Fruit fly (Drosophila melanogaster): ENCODE data around the gene CG11267.

DNA sequence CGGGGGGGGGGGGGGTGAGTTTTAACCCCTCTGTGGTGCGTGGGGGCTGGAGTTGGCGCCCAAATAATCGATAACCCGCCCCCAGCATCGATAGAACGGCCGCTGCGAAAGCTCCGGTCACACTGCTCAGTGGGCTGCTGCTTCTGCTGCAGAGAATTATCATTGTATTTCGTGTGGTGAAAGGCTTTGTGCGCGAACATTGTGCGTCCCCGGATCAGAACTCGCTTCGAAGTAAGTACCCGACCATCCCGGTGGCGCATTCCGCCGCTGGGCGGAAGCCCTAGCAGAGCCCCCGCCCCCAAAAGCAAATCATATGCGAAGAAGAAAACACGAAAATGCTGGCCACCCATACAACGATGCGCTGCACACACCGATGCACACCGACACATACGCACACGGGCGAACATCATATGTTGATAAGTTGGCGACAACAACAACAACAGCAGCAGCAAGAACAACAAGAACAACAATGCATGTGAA, 28.5 kb downstream of the CG11267 start, which contains the start of gene Syx13:
- TF ChIP-seq CG1620 (GFP tag; optimal IDR thresholded peaks at IDR 0.05) (peak; percentile 4), CG7045 (GFP tag; optimal IDR thresholded peaks at IDR 0.05) (no peak), Crg-1 (GFP tag; optimal IDR thresholded peaks at IDR 0.05) (no peak), toe (GFP tag; optimal IDR thresholded peaks at IDR 0.05) (no peak), ovo (GFP tag; optimal IDR thresholded peaks at IDR 0.05) (no peak), CG12768 (GFP tag; optimal IDR thresholded peaks at IDR 0.05) (peak; percentile 3), CG7101 (tag; optimal IDR thresholded peaks at IDR 0.05) (no peak), cic (GFP tag; optimal IDR thresholded peaks at IDR 0.05) (peak; percentile 61), CG11617 (GFP tag; optimal IDR thresholded peaks at IDR 0.05) (peak; percentile 62), Clk (GFP tag; optimal IDR thresholded peaks at IDR 0.05) (no peak)
